Worm (Caenorhabditis elegans) whole organism, young adult: Measurements from ENCODE around the gene T23F6.3.
A peak's percentile ranks its signal among the peaks of the same experiment; 100 is the strongest.

Source experiments
- B0261.1 ChIP-seq: sonication (generic microtip); optimal IDR thresholded peaks from 2 replicates; lab custom pipeline; 2016; ENCODE audit warnings: mild to moderate bottlenecking, missing genetic modification characterization, moderate library complexity, missing compliant biosample characterization
- C06A6.2 ChIP-seq: fragments of 200-800 bp; sonication (Bioruptor generic); conservative IDR thresholded peaks from 2 replicates; pipeline ENCODE4 v1.3.6; 2022; ENCODE audit warnings: missing genetic modification characterization, missing compliant biosample characterization
- D2030.7 ChIP-seq: fragments of 200-800 bp; sonication (Bioruptor generic); IDR thresholded peaks from 2 replicates; pipeline ENCODE4 v1.3.6; 2022; ENCODE audit warnings: missing genetic modification reagents, missing genetic modification characterization, missing compliant biosample characterization
- F37B4.10 ChIP-seq: fragments of 200-800 bp; sonication (Bioruptor generic); IDR thresholded peaks from 2 replicates; pipeline ENCODE4 v1.3.6; 2022; ENCODE audit warnings: missing genetic modification characterization, missing compliant biosample characterization
- F52B5.7 ChIP-seq: sonication (generic microtip); optimal IDR thresholded peaks from 2 replicates; lab custom pipeline; 2016; ENCODE audit warnings: mild to moderate bottlenecking, missing genetic modification characterization, missing compliant biosample characterization
- K11D2.4 ChIP-seq: fragments of 200-800 bp; sonication (Bioruptor generic); IDR thresholded peaks from 2 replicates; pipeline ENCODE4 v1.3.6; 2022; ENCODE audit warnings: missing genetic modification reagents, missing genetic modification characterization, missing compliant biosample characterization
- T07F8.4 ChIP-seq: sonication (generic microtip); optimal IDR thresholded peaks from 2 replicates; lab custom pipeline; 2016; ENCODE audit warnings: mild to moderate bottlenecking, missing genetic modification characterization, moderate library complexity, missing compliant biosample characterization
- Y56A3A.18 ChIP-seq: fragments of 200-800 bp; sonication (Bioruptor generic); IDR thresholded peaks from 2 replicates; pipeline ENCODE4 v1.3.6; 2022; ENCODE audit warnings: missing genetic modification reagents, missing genetic modification characterization, missing compliant biosample characterization
- Y95B8A.8 ChIP-seq: fragments of 200-800 bp; sonication (Bioruptor generic); IDR thresholded peaks from 2 replicates; pipeline ENCODE4 v1.3.6; 2022; ENCODE audit warnings: missing genetic modification reagents, missing genetic modification characterization, missing compliant biosample characterization
- ZK185.1 ChIP-seq: sonication (generic microtip); optimal IDR thresholded peaks from 2 replicates; lab custom pipeline; 2016; ENCODE audit warnings: mild to moderate bottlenecking, missing genetic modification characterization, missing compliant biosample characterization; ENCODE audit not compliant: poor library complexity, severe bottlenecking
- atf-7 ChIP-seq: sonication (generic microtip); optimal IDR thresholded peaks from 2 replicates; lab custom pipeline; 2017; ENCODE audit warnings: mild to moderate bottlenecking, missing genetic modification characterization, missing compliant biosample characterization
- attf-3 ChIP-seq: fragments of 200-800 bp; sonication (Bioruptor generic); conservative IDR thresholded peaks from 2 replicates; pipeline ENCODE4 v1.3.6; 2022; ENCODE audit warnings: missing genetic modification reagents, missing genetic modification characterization, missing compliant biosample characterization
- attf-5 ChIP-seq: fragments of 200-800 bp; sonication (Bioruptor generic); optimal IDR thresholded peaks from 2 replicates; lab custom pipeline; 2018; ENCODE audit warnings: mild to moderate bottlenecking, missing genetic modification characterization, missing compliant biosample characterization
- bed-1 ChIP-seq: fragments of 200-800 bp; sonication (Bioruptor generic); IDR thresholded peaks from 2 replicates; pipeline ENCODE4 v1.3.6; 2022; ENCODE audit warnings: missing genetic modification reagents, missing genetic modification characterization, missing compliant biosample characterization
- cebp-1 ChIP-seq, 2 experiments: fragments of 200-800 bp in 1 of 2; sonication (Bioruptor generic) in 1 of 2; sonication (generic microtip) in 1 of 2; IDR thresholded peaks in 1 of 2; optimal IDR thresholded peaks in 1 of 2; 2 replicates each; pipeline versions ENCODE4 v1.3.6 to Lab custom; 2017 to 2022; ENCODE audit warnings: missing compliant biosample characterization in 2 of 2, missing genetic modification characterization in 2 of 2, mild to moderate bottlenecking in 1 of 2, missing genetic modification reagents in 1 of 2, moderate library complexity in 1 of 2
- cebp-2 ChIP-seq: fragments of 200-800 bp; sonication (Bioruptor generic); IDR thresholded peaks from 2 replicates; pipeline ENCODE4 v1.3.6; 2022; ENCODE audit warnings: missing genetic modification characterization, missing compliant biosample characterization
- ceh-100 ChIP-seq: fragments of 200-800 bp; sonication (Bioruptor generic); IDR thresholded peaks from 2 replicates; pipeline ENCODE4 v1.3.6; 2022; ENCODE audit warnings: missing genetic modification reagents, missing genetic modification characterization, missing compliant biosample characterization
- ceh-40 ChIP-seq: fragments of 200-800 bp; sonication (Bioruptor generic); IDR thresholded peaks from 2 replicates; pipeline ENCODE4 v1.3.6; 2022; ENCODE audit warnings: missing genetic modification characterization, missing compliant biosample characterization
- ceh-58 ChIP-seq: fragments of 200-800 bp; sonication (Bioruptor generic); IDR thresholded peaks from 2 replicates; pipeline ENCODE4 v1.3.6; 2022; ENCODE audit warnings: missing genetic modification characterization, missing compliant biosample characterization
- die-1 ChIP-seq: sonication (generic microtip); optimal IDR thresholded peaks from 2 replicates; lab custom pipeline; 2016; ENCODE audit warnings: missing genotype, mild to moderate bottlenecking, missing genetic modification characterization, missing compliant biosample characterization
- dpl-1 ChIP-seq: fragments of 150-350 bp; optimal IDR thresholded peaks from 2 replicates; lab custom pipeline; 2014; ENCODE audit warnings: missing biosample characterization, missing genetic modification reagents, missing genetic modification characterization
- hmg-1.2 ChIP-seq: fragments of 200-800 bp; sonication (Bioruptor generic); IDR thresholded peaks from 2 replicates; pipeline ENCODE4 v1.3.6; 2022; ENCODE audit warnings: missing genetic modification reagents, missing genetic modification characterization, missing compliant biosample characterization
- lag-1 ChIP-seq: fragments of 200-800 bp; sonication (Bioruptor generic); IDR thresholded peaks from 2 replicates; pipeline ENCODE4 v1.3.6; 2022; ENCODE audit warnings: missing genetic modification reagents, missing genetic modification characterization, missing compliant biosample characterization
- lin-26 ChIP-seq: fragments of 200-800 bp; sonication (Bioruptor generic); IDR thresholded peaks from 2 replicates; pipeline ENCODE4 v1.3.6; 2022; ENCODE audit warnings: missing genetic modification reagents, missing genetic modification characterization, missing compliant biosample characterization
- lin-35 ChIP-seq, 3 experiments: fragments of 150-350 bp in 2 of 3; sonication (generic microtip) in 1 of 3; optimal IDR thresholded peaks; 2 replicates each; lab custom pipeline; 2014 to 2018; ENCODE audit warnings: missing biosample characterization in 3 of 3, missing genetic modification characterization in 3 of 3, missing genetic modification reagents in 3 of 3
- lin-40 ChIP-seq: sonication (generic microtip); optimal IDR thresholded peaks from 2 replicates; lab custom pipeline; 2016; ENCODE audit warnings: missing genetic modification characterization, mild to moderate bottlenecking, missing compliant biosample characterization, missing genotype, missing genetic modification reagents
- lsl-1 ChIP-seq: fragments of 200-800 bp; sonication (Bioruptor generic); optimal IDR thresholded peaks from 2 replicates; lab custom pipeline; 2018; ENCODE audit warnings: mild to moderate bottlenecking, missing genetic modification characterization, moderate library complexity, missing compliant biosample characterization
- madf-3 ChIP-seq: fragments of 200-800 bp; sonication (Bioruptor generic); IDR thresholded peaks from 2 replicates; pipeline ENCODE4 v1.3.6; 2022; ENCODE audit warnings: missing genetic modification reagents, missing genetic modification characterization, missing compliant biosample characterization
- madf-6 ChIP-seq: fragments of 200-800 bp; sonication (Bioruptor generic); IDR thresholded peaks from 2 replicates; pipeline ENCODE4 v1.3.6; 2022; ENCODE audit warnings: missing genetic modification reagents, missing genetic modification characterization, missing compliant biosample characterization
- madf-8 ChIP-seq: fragments of 200-800 bp; sonication (Bioruptor generic); conservative IDR thresholded peaks from 2 replicates; pipeline ENCODE4 v1.3.6; 2022; ENCODE audit warnings: missing genetic modification reagents, missing genetic modification characterization, missing compliant biosample characterization
- mel-28 ChIP-seq: sonication (generic microtip); optimal IDR thresholded peaks from 2 replicates; lab custom pipeline; 2016; ENCODE audit warnings: borderline replicate concordance, mild to moderate bottlenecking, missing genetic modification characterization, missing compliant biosample characterization
- mxl-1 ChIP-seq: sonication (generic microtip); optimal IDR thresholded peaks from 2 replicates; lab custom pipeline; 2016; ENCODE audit warnings: missing genetic modification characterization, missing compliant biosample characterization
- nhr-179 ChIP-seq: sonication (generic microtip); optimal IDR thresholded peaks from 2 replicates; lab custom pipeline; 2016; ENCODE audit warnings: mild to moderate bottlenecking, missing genetic modification characterization, missing compliant biosample characterization
- nhr-80 ChIP-seq: sonication (generic microtip); optimal IDR thresholded peaks from 2 replicates; lab custom pipeline; 2016; ENCODE audit warnings: missing genetic modification characterization, missing compliant biosample characterization
- pbrm-1 ChIP-seq: fragments of 200-800 bp; sonication (Bioruptor generic); IDR thresholded peaks from 2 replicates; pipeline ENCODE4 v1.3.6; 2022; ENCODE audit warnings: missing genetic modification reagents, missing genetic modification characterization, missing compliant biosample characterization
- pha-4 ChIP-seq: fragments of 150-350 bp; sonication (generic microtip); optimal IDR thresholded peaks from 2 replicates; lab custom pipeline; 2014; ENCODE audit warnings: missing biosample characterization, missing genetic modification reagents, missing genetic modification characterization
- repo-1 ChIP-seq: sonication (generic microtip); optimal IDR thresholded peaks from 2 replicates; lab custom pipeline; 2017; ENCODE audit warnings: mild to moderate bottlenecking, missing genetic modification characterization, missing compliant biosample characterization
- sdz-38 ChIP-seq: sonication (generic microtip); optimal IDR thresholded peaks from 2 replicates; lab custom pipeline; 2016; ENCODE audit warnings: missing genotype, missing genetic modification characterization, missing compliant biosample characterization
- sea-2 ChIP-seq: fragments of 200-800 bp; sonication (Bioruptor generic); IDR thresholded peaks from 2 replicates; pipeline ENCODE4 v1.3.6; 2022; ENCODE audit warnings: missing genetic modification characterization, missing compliant biosample characterization
- snpc-1.3 ChIP-seq: sonication (generic microtip); optimal IDR thresholded peaks from 2 replicates; lab custom pipeline; 2017; ENCODE audit warnings: missing genetic modification characterization, mild to moderate bottlenecking, missing compliant biosample characterization, antibody characterized with exemption, moderate library complexity, missing genotype, missing genetic modification reagents; ENCODE audit not compliant: insufficient read depth
- snpc-3.4 ChIP-seq: sonication (generic microtip); optimal IDR thresholded peaks from 2 replicates; lab custom pipeline; 2017; ENCODE audit warnings: missing genetic modification characterization, mild to moderate bottlenecking, missing compliant biosample characterization, antibody characterized with exemption, moderate library complexity, missing genotype, missing genetic modification reagents
- somi-1 ChIP-seq: fragments of 200-800 bp; sonication (Bioruptor generic); optimal IDR thresholded peaks from 2 replicates; lab custom pipeline; 2018; ENCODE audit warnings: mild to moderate bottlenecking, missing genetic modification characterization, missing compliant biosample characterization
- sptf-2 ChIP-seq: fragments of 200-800 bp; sonication (Bioruptor generic); optimal IDR thresholded peaks from 2 replicates; lab custom pipeline; 2018; ENCODE audit warnings: mild to moderate bottlenecking, missing genetic modification characterization, missing compliant biosample characterization
- ztf-22 ChIP-seq: fragments of 200-800 bp; sonication (Bioruptor generic); optimal IDR thresholded peaks from 2 replicates; lab custom pipeline; 2018; ENCODE audit warnings: mild to moderate bottlenecking, missing genetic modification characterization, moderate library complexity, missing compliant biosample characterization
- ztf-26 ChIP-seq: sonication (generic microtip); optimal IDR thresholded peaks from 2 replicates; lab custom pipeline; 2017; ENCODE audit warnings: missing genetic modification characterization, missing compliant biosample characterization
- ztf-3 ChIP-seq: fragments of 200-800 bp; sonication (Bioruptor generic); optimal IDR thresholded peaks from 2 replicates; lab custom pipeline; 2018; ENCODE audit warnings: mild to moderate bottlenecking, missing genetic modification characterization, missing compliant biosample characterization

Gene T23F6.3

DNA sequence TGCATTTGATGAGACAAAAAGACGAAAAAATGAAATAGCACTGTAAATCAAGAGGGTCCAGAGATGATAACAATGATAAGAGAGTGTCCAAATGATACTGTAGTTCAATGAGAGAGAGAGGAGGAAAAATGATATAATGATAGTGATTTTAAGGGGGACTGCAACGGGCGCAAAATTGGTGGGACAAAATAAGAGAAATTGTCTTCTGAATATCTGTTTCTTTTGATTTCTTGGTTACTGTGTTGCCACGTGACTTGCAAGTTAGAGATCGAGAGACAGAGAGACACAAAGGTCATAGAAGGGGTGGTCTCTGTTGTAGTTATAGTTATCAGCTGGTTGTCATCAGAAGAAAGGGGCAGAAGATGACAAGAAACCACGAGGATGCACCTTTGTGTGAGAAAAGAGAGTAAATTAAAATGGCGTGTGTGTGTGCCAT is 8.6 kb downstream of the T23F6.3 start:
- TF ChIP-seq lin-35 (GFP tag; optimal IDR thresholded peaks at IDR 0.05; lab: Kevin White, UChicago) (no peak), madf-3 (GFP tag; lab: Robert Waterston, UW) (no peak), madf-8 (GFP tag; lab: Robert Waterston, UW) (no peak), nhr-80 (tag; lab: Kevin White, UChicago) (peak; percentile 75), repo-1 (tag; lab: Kevin White, UChicago) (no peak), D2030.7 (GFP tag; lab: Robert Waterston, UW) (no peak), lin-40 (peak; percentile 59), mxl-1 (no peak), ztf-26 (tag; lab: Kevin White, UChicago) (peak; percentile 76), Y95B8A.8 (GFP tag; lab: Robert Waterston, UW) (no peak), bed-1 (no peak), Y56A3A.18 (no peak), ztf-3 (GFP tag; lab: Kevin White, UChicago) (no peak), pha-4 (tag; lab: Kevin White, UChicago) (no peak), snpc-1.3 (no peak), ceh-40 (no peak), ZK185.1 (tag; lab: Kevin White, UChicago) (no peak), T07F8.4 (tag; lab: Kevin White, UChicago) (no peak), mel-28 (tag; lab: Kevin White, UChicago) (no peak), lin-26 (no peak), ceh-58 (no peak), C06A6.2 (GFP tag; lab: Robert Waterston, UW) (no peak), cebp-2 (GFP tag; lab: Robert Waterston, UW) (no peak), ceh-100 (GFP tag; lab: Robert Waterston, UW) (no peak), F37B4.10 (GFP tag; lab: Robert Waterston, UW) (no peak), attf-5 (GFP tag; lab: Kevin White, UChicago) (peak; percentile 18), nhr-179 (tag; lab: Kevin White, UChicago) (no peak), lsl-1 (GFP tag; lab: Kevin White, UChicago) (no peak), hmg-1.2 (GFP tag; lab: Robert Waterston, UW) (peak; percentile 82), B0261.1 (tag; lab: Kevin White, UChicago) (no peak), pbrm-1 (GFP tag; lab: Robert Waterston, UW) (no peak; the same call in 1 of the 2 replicates), die-1 (tag; lab: Kevin White, UChicago) (no peak), sdz-38 (tag; lab: Kevin White, UChicago) (no peak), lag-1 (no peak), F52B5.7 (tag; lab: Kevin White, UChicago) (no peak), sea-2 (GFP tag; lab: Robert Waterston, UW) (no peak), dpl-1 (GFP tag; lab: Kevin White, UChicago) (no peak), attf-3 (GFP tag; lab: Robert Waterston, UW) (no peak), madf-6 (GFP tag; lab: Robert Waterston, UW) (no peak), sptf-2 (GFP tag; lab: Kevin White, UChicago) (no peak), ztf-22 (GFP tag; lab: Kevin White, UChicago) (peak; percentile 61), cebp-1 (GFP tag; IDR thresholded peaks at IDR 0.05; lab: Robert Waterston, UW) (no peak), cebp-1 (tag; optimal IDR thresholded peaks at IDR 0.05; lab: Kevin White, UChicago) (peak; percentile 53), atf-7 (tag; lab: Kevin White, UChicago) (no peak), somi-1 (peak; percentile 34), snpc-3.4 (tag; lab: Kevin White, UChicago) (no peak), K11D2.4 (GFP tag; lab: Robert Waterston, UW) (no peak)
